Fruit fly (Drosophila melanogaster) whole organism, embryonic: ENCODE data around the gene Snx1.

Experiments
- Abd-B ChIP-seq: fragments of 200-800 bp; sonication (Bioruptor generic); optimal IDR thresholded peaks from 2 replicates; lab custom pipeline; 2018; ENCODE audit warnings: missing biosample characterization, mild to moderate bottlenecking, missing genetic modification characterization, moderate library complexity
- Blimp-1 ChIP-seq: fragments of 200-800 bp; sonication (Bioruptor generic); optimal IDR thresholded peaks from 3 replicates; lab custom pipeline; 2018; ENCODE audit warnings: missing biosample characterization, missing genetic modification characterization, mild to moderate bottlenecking, moderate library complexity, missing genetic modification reagents
- CG10321 ChIP-seq: fragments of 200-800 bp; sonication (Bioruptor generic); IDR thresholded peaks from 2 replicates; pipeline ENCODE4 v1.3.6; 2022; ENCODE audit warnings: missing biosample characterization, missing genetic modification characterization
- CG10654 ChIP-seq: fragments of 200-800 bp; sonication (Bioruptor generic); optimal IDR thresholded peaks from 2 replicates; lab custom pipeline; 2016; ENCODE audit warnings: missing biosample characterization, missing genetic modification characterization
- CG11696 ChIP-seq: fragments of 200-800 bp; sonication (Bioruptor generic); IDR thresholded peaks from 2 replicates; pipeline ENCODE4 v1.3.6; 2022; ENCODE audit warnings: missing biosample characterization, missing genetic modification characterization
- CG12769 ChIP-seq: fragments of 200-800 bp; sonication (Bioruptor generic); optimal IDR thresholded peaks from 2 replicates; lab custom pipeline; 2019; ENCODE audit warnings: missing biosample characterization, mild to moderate bottlenecking, missing genetic modification characterization, moderate library complexity
- CG15479 ChIP-seq: fragments of 200-800 bp; sonication (Bioruptor generic); optimal IDR thresholded peaks from 3 replicates; lab custom pipeline; 2019; ENCODE audit warnings: missing biosample characterization, mild to moderate bottlenecking, missing genetic modification characterization, moderate library complexity
- CG15514 ChIP-seq: fragments of 200-800 bp; sonication (Bioruptor generic); optimal IDR thresholded peaks from 3 replicates; lab custom pipeline; 2017; ENCODE audit warnings: missing biosample characterization, missing genetic modification characterization, mild to moderate bottlenecking, moderate library complexity, missing genetic modification reagents
- CG15696 ChIP-seq: fragments of 200-800 bp; sonication (Bioruptor generic); optimal IDR thresholded peaks from 2 replicates; lab custom pipeline; 2019; ENCODE audit warnings: missing biosample characterization, mild to moderate bottlenecking, missing genetic modification characterization, moderate library complexity
- CG31441 ChIP-seq: fragments of 200-800 bp; sonication (Bioruptor generic); IDR thresholded peaks from 2 replicates; pipeline ENCODE4 v1.3.6; 2022; ENCODE audit warnings: missing biosample characterization, missing genetic modification characterization
- CG3407 ChIP-seq: fragments of 200-800 bp; sonication (Bioruptor generic); optimal IDR thresholded peaks from 2 replicates; lab custom pipeline; 2018; ENCODE audit warnings: missing biosample characterization, mild to moderate bottlenecking, missing genetic modification characterization
- CG34422 ChIP-seq: fragments of 200-800 bp; sonication (Bioruptor generic); IDR thresholded peaks from 3 replicates; pipeline ENCODE4 v1.3.6; 2022; ENCODE audit warnings: missing biosample characterization, missing genetic modification characterization
- CG4328 ChIP-seq: fragments of 200-800 bp; sonication (Bioruptor generic); optimal IDR thresholded peaks from 3 replicates; lab custom pipeline; 2017; ENCODE audit warnings: missing biosample characterization, missing genetic modification reagents, missing genetic modification characterization
- CG6254 ChIP-seq: fragments of 200-800 bp; sonication (Bioruptor generic); optimal IDR thresholded peaks from 3 replicates; lab custom pipeline; 2017; ENCODE audit warnings: mild to moderate bottlenecking, missing biosample characterization, missing genetic modification reagents, missing genetic modification characterization
- CG6272 ChIP-seq: fragments of 200-800 bp; sonication (Bioruptor generic); IDR thresholded peaks from 2 replicates; pipeline ENCODE4 v1.3.6; 2022; ENCODE audit warnings: missing biosample characterization, missing genetic modification characterization
- CG6689 ChIP-seq: fragments of 200-800 bp; sonication (Bioruptor generic); IDR thresholded peaks from 2 replicates; pipeline ENCODE4 v1.3.6; 2022; ENCODE audit warnings: missing biosample characterization, missing genetic modification characterization
- CTCF ChIP-seq: fragments of 200-800 bp; sonication (Bioruptor generic); optimal IDR thresholded peaks from 2 replicates; lab custom pipeline; 2017; ENCODE audit warnings: missing biosample characterization, mild to moderate bottlenecking, missing genetic modification characterization, moderate library complexity
- CoRest ChIP-seq: fragments of 200-800 bp; sonication (Bioruptor generic); optimal IDR thresholded peaks from 3 replicates; lab custom pipeline; 2018; ENCODE audit warnings: missing biosample characterization, mild to moderate bottlenecking, missing genetic modification characterization, moderate library complexity
- D19A ChIP-seq: fragments of 200-800 bp; optimal IDR thresholded peaks from 3 replicates; lab custom pipeline; 2019; ENCODE audit warnings: missing biosample characterization, mild to moderate bottlenecking, missing genetic modification characterization, moderate library complexity
- Dek ChIP-seq: fragments of 200-800 bp; sonication (Bioruptor generic); optimal IDR thresholded peaks from 3 replicates; lab custom pipeline; 2019; ENCODE audit warnings: missing biosample characterization, mild to moderate bottlenecking, missing genetic modification characterization, moderate library complexity
- Dll ChIP-seq: fragments of 200-800 bp; sonication (Bioruptor generic); IDR thresholded peaks from 4 replicates; pipeline ENCODE4 v1.3.6; 2022; ENCODE audit warnings: missing biosample characterization, missing genetic modification characterization; ENCODE audit not compliant: partially characterized antibody
- Doc3 ChIP-seq: fragments of 200-800 bp; sonication (Bioruptor generic); IDR thresholded peaks from 3 replicates; pipeline ENCODE4 v1.3.6; 2022; ENCODE audit warnings: missing biosample characterization, missing genetic modification characterization; ENCODE audit not compliant: partially characterized antibody
- H2.0 ChIP-seq: fragments of 200-800 bp; sonication (Bioruptor generic); IDR thresholded peaks from 2 replicates; pipeline ENCODE4 v1.3.6; 2022; ENCODE audit warnings: missing biosample characterization, missing genetic modification characterization
- Lpt ChIP-seq: fragments of >200 bp; optimal IDR thresholded peaks from 2 replicates; lab custom pipeline; 2018; ENCODE audit warnings: missing biosample characterization, missing genetic modification characterization
- NC2α ChIP-seq: fragments of 200-800 bp; sonication (Bioruptor generic); optimal IDR thresholded peaks from 2 replicates; lab custom pipeline; 2016; ENCODE audit warnings: missing biosample characterization, missing genetic modification characterization
- NFAT ChIP-seq: fragments of 200-800 bp; sonication (Bioruptor generic); IDR thresholded peaks from 2 replicates; pipeline ENCODE4 v1.3.6; 2022; ENCODE audit warnings: missing biosample characterization, missing genetic modification characterization
- Nf-YC ChIP-seq: fragments of 200-800 bp; optimal IDR thresholded peaks from 3 replicates; lab custom pipeline; 2019; ENCODE audit warnings: missing biosample characterization, mild to moderate bottlenecking, missing genetic modification characterization, moderate library complexity
- NfI ChIP-seq: fragments of 200-800 bp; sonication (Bioruptor generic); optimal IDR thresholded peaks from 3 replicates; lab custom pipeline; 2018; ENCODE audit warnings: missing biosample characterization, mild to moderate bottlenecking, missing genetic modification characterization, moderate library complexity
- Rfx ChIP-seq: fragments of 200-800 bp; sonication (Bioruptor generic); IDR thresholded peaks from 2 replicates; pipeline ENCODE4 v1.3.6; 2022; ENCODE audit warnings: missing biosample characterization, missing genetic modification characterization
- Rx ChIP-seq: fragments of 200-800 bp; sonication (Bioruptor generic); IDR thresholded peaks from 2 replicates; pipeline ENCODE4 v1.3.6; 2022; ENCODE audit warnings: missing biosample characterization, missing genetic modification characterization
- Vsx1 ChIP-seq: fragments of 200-800 bp; sonication (Bioruptor generic); optimal IDR thresholded peaks from 2 replicates; lab custom pipeline; 2017; ENCODE audit warnings: missing biosample characterization, mild to moderate bottlenecking, missing genetic modification characterization, missing genetic modification reagents
- Xrp1 ChIP-seq: fragments of 200-800 bp; sonication (Bioruptor generic); IDR thresholded peaks from 2 replicates; pipeline ENCODE4 v1.3.6; 2022; ENCODE audit warnings: missing biosample characterization, missing genetic modification characterization
- ab ChIP-seq: fragments of 200-800 bp; sonication (Bioruptor generic); optimal IDR thresholded peaks from 2 replicates; lab custom pipeline; 2016; ENCODE audit warnings: missing biosample characterization, missing genetic modification characterization
- chinmo ChIP-seq: fragments of 200-800 bp; sonication (Bioruptor generic); IDR thresholded peaks from 4 replicates; pipeline ENCODE4 v1.3.6; 2022; ENCODE audit warnings: missing biosample characterization, missing genetic modification characterization; ENCODE audit not compliant: partially characterized antibody
- danr ChIP-seq: fragments of 200-800 bp; sonication (Bioruptor generic); IDR thresholded peaks from 2 replicates; pipeline ENCODE4 v1.3.6; 2022; ENCODE audit warnings: missing biosample characterization, missing genetic modification characterization
- dimm ChIP-seq: fragments of 200-800 bp; sonication (Bioruptor generic); IDR thresholded peaks from 2 replicates; pipeline ENCODE4 v1.3.6; 2022; ENCODE audit warnings: missing biosample characterization, missing genetic modification characterization
- dmrt11E ChIP-seq: fragments of 200-800 bp; sonication (Bioruptor generic); optimal IDR thresholded peaks from 3 replicates; lab custom pipeline; 2018; ENCODE audit warnings: missing biosample characterization, mild to moderate bottlenecking, missing genetic modification characterization, moderate library complexity
- dmrt99B ChIP-seq: fragments of 200-800 bp; sonication (Bioruptor generic); optimal IDR thresholded peaks from 2 replicates; lab custom pipeline; 2018; ENCODE audit warnings: missing biosample characterization, mild to moderate bottlenecking, missing genetic modification characterization, moderate library complexity
- luna ChIP-seq: fragments of 200-800 bp; sonication (Bioruptor generic); optimal IDR thresholded peaks from 2 replicates; lab custom pipeline; 2016; ENCODE audit warnings: missing biosample characterization, missing genetic modification characterization
- mirr ChIP-seq: fragments of 200-800 bp; sonication (Bioruptor generic); optimal IDR thresholded peaks from 3 replicates; lab custom pipeline; 2018; ENCODE audit warnings: missing biosample characterization, mild to moderate bottlenecking, missing genetic modification characterization
- onecut ChIP-seq: fragments of 200-800 bp; sonication (Bioruptor generic); IDR thresholded peaks from 2 replicates; pipeline ENCODE4 v1.3.6; 2022; ENCODE audit warnings: missing biosample characterization, missing genetic modification characterization
- pita ChIP-seq: fragments of 200-800 bp; sonication (Bioruptor generic); optimal IDR thresholded peaks from 2 replicates; lab custom pipeline; 2017; ENCODE audit warnings: missing biosample characterization, mild to moderate bottlenecking, missing genetic modification characterization
- pum ChIP-seq: fragments of 200-800 bp; sonication (Bioruptor generic); optimal IDR thresholded peaks from 2 replicates; lab custom pipeline; 2016; ENCODE audit warnings: missing biosample characterization, missing genetic modification characterization
- ro ChIP-seq: fragments of 200-800 bp; sonication (Bioruptor generic); IDR thresholded peaks from 2 replicates; pipeline ENCODE4 v1.3.6; 2022; ENCODE audit warnings: missing biosample characterization, missing genetic modification characterization
- schlank ChIP-seq: fragments of 200-800 bp; sonication (Bioruptor generic); optimal IDR thresholded peaks from 2 replicates; lab custom pipeline; 2018; ENCODE audit warnings: missing biosample characterization, mild to moderate bottlenecking, missing genetic modification characterization
- scrt ChIP-seq: fragments of 200-800 bp; sonication (Bioruptor generic); optimal IDR thresholded peaks from 2 replicates; lab custom pipeline; 2018; ENCODE audit warnings: missing biosample characterization, mild to moderate bottlenecking, missing genetic modification characterization, moderate library complexity
- sens ChIP-seq: fragments of 200-800 bp; sonication (Bioruptor generic); peaks from one replicate; lab custom pipeline; 2016; ENCODE audit warnings: missing biosample characterization, missing genetic modification characterization
- sens-2 ChIP-seq: fragments of 200-800 bp; sonication (Bioruptor generic); IDR thresholded peaks from 2 replicates; pipeline ENCODE4 v1.3.6; 2022; ENCODE audit warnings: missing biosample characterization, missing genetic modification characterization
- sqz ChIP-seq: fragments of 200-800 bp; sonication (Bioruptor generic); optimal IDR thresholded peaks from 3 replicates; lab custom pipeline; 2018; ENCODE audit warnings: missing biosample characterization, mild to moderate bottlenecking, missing genetic modification characterization
- ssp ChIP-seq: fragments of 200-800 bp; sonication (Bioruptor generic); IDR thresholded peaks from 2 replicates; pipeline ENCODE4 v1.3.6; 2022; ENCODE audit warnings: missing biosample characterization, missing genetic modification characterization
- ttk ChIP-seq: fragments of 200-800 bp; sonication (Bioruptor generic); IDR thresholded peaks from 2 replicates; pipeline ENCODE4 v2.1.2; 2022; ENCODE audit warnings: missing biosample characterization, missing genetic modification characterization
- vnd ChIP-seq: fragments of 200-800 bp; sonication (Bioruptor generic); IDR thresholded peaks from 3 replicates; pipeline ENCODE4 v1.3.6; 2022; ENCODE audit warnings: missing biosample characterization, missing genetic modification characterization; ENCODE audit not compliant: partially characterized antibody
- yki ChIP-seq: fragments of >200 bp; optimal IDR thresholded peaks from 3 replicates; lab custom pipeline; 2018

The Snx1 gene

dm6 chr2L:3439502-3439901 is 10.0 kb upstream of the Snx1 start (continued):
- TF ChIP-seq Xrp1 (GFP tag; lab: Robert Waterston, UW), result peak; percentile 51
- TF ChIP-seq yki (lab: Kevin White, UChicago), result no peak
- TF ChIP-seq CG10654, result no peak
- no peak for TF ChIP-seq luna
- TF ChIP-seq CG4328 (GFP tag; lab: Kevin White, UChicago), result no peak
- TF ChIP-seq CG15479 (GFP tag; lab: Kevin White, UChicago), result no peak
- TF ChIP-seq Vsx1 (GFP tag; lab: Kevin White, UChicago), result no peak
- no peak for TF ChIP-seq CTCF
- no peak for TF ChIP-seq Doc3 (GFP tag; lab: Robert Waterston, UW)
- TF ChIP-seq D19A (tag; lab: Kevin White, UChicago), result peak; percentile 98
- TF ChIP-seq Blimp-1 (GFP tag; lab: Kevin White, UChicago), result peak; percentile 44
- TF ChIP-seq CG15514 (GFP tag; lab: Kevin White, UChicago), result no peak
- TF ChIP-seq CoRest, result peak; percentile 23
- peak; percentile 34 for TF ChIP-seq dmrt99B (tag; lab: Kevin White, UChicago)
- TF ChIP-seq CG34422 (GFP tag; lab: Robert Waterston, UW), result no peak
- no peak for TF ChIP-seq ttk (GFP tag; lab: Robert Waterston, UW)
- TF ChIP-seq NFAT, result no peak
- no peak for TF ChIP-seq sqz (GFP tag; lab: Kevin White, UChicago)
- no peak for TF ChIP-seq CG6272 (GFP tag; lab: Robert Waterston, UW)
- no peak for TF ChIP-seq Dek (tag; lab: Kevin White, UChicago)
- TF ChIP-seq chinmo (GFP tag; lab: Robert Waterston, UW), result no peak
- no peak for TF ChIP-seq Nf-YC
- TF ChIP-seq onecut (GFP tag; lab: Robert Waterston, UW), result no peak
- no peak for TF ChIP-seq NC2α (GFP tag; lab: Kevin White, UChicago)
- no peak for TF ChIP-seq dimm (GFP tag; lab: Robert Waterston, UW)
- TF ChIP-seq schlank (tag; lab: Kevin White, UChicago), result no peak
- no peak for TF ChIP-seq Rx (GFP tag; lab: Robert Waterston, UW)
- TF ChIP-seq CG12769 (tag; lab: Kevin White, UChicago), result no peak
- TF ChIP-seq ro (GFP tag; lab: Robert Waterston, UW), result no peak
- no peak for TF ChIP-seq NfI (GFP tag; lab: Kevin White, UChicago)
- TF ChIP-seq danr, result no peak
- no peak for TF ChIP-seq pita
- no peak for TF ChIP-seq ssp (GFP tag; lab: Robert Waterston, UW)
- TF ChIP-seq CG3407 (GFP tag; lab: Kevin White, UChicago), result no peak
- no peak for TF ChIP-seq pum (GFP tag; lab: Kevin White, UChicago)
- TF ChIP-seq sens-2, result no peak
- peak; percentile 83 for TF ChIP-seq sens (GFP tag; lab: Kevin White, UChicago)
- no peak for TF ChIP-seq CG6254 (GFP tag; lab: Kevin White, UChicago)
- no peak for TF ChIP-seq scrt (GFP tag; lab: Kevin White, UChicago)
- no peak for TF ChIP-seq CG10321 (GFP tag; lab: Robert Waterston, UW)
- TF ChIP-seq Abd-B, result no peak
- TF ChIP-seq vnd, result no peak
- no peak for TF ChIP-seq CG11696
- peak; percentile 36; the same call in 1 of the 2 replicates for TF ChIP-seq CG31441 (GFP tag; lab: Robert Waterston, UW)
- TF ChIP-seq Dll (GFP tag; lab: Robert Waterston, UW), result no peak
- TF ChIP-seq ab, result no peak
- peak; percentile 69 for TF ChIP-seq dmrt11E (tag; lab: Kevin White, UChicago)
- TF ChIP-seq Rfx (GFP tag; lab: Robert Waterston, UW), result no peak
- no peak for TF ChIP-seq CG6689 (GFP tag; lab: Robert Waterston, UW)
- TF ChIP-seq H2.0, result no peak
- TF ChIP-seq Lpt (GFP tag; lab: Kevin White, UChicago), result no peak
- TF ChIP-seq mirr (GFP tag; lab: Kevin White, UChicago), result no peak
- TF ChIP-seq CG15696 (tag; lab: Kevin White, UChicago), result no peak
